Worm (Caenorhabditis elegans): ENCODE results near the gene vamp-8.

vamp-8 gene

DNA sequence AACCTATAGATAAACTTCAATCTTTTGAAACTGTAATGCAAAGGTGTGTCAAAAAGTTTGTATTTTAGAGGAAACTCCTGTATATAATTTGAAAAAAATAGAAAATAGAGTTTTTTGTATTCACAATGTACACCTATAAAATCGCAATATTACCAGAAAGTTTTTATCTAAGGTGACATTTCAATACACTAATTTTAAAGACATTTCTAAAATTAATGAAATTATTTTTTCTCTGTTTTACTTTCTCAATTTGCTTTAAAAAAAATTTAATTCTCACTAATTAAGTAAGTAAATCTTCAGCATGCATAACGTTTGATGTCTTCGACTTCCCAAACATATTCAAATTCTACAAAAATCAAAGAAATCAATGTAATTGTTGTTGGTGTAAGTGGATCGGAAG, 37.4 kb downstream of the vamp-8 start, which contains the start of gene rga-5:
Gene rga-5 (plus strand): TSS at position 301 of the 400 bp plus-strand sequence.
- TF ChIP-seq sem-4 (tag; optimal IDR thresholded peaks at IDR 0.05) (no peak), nhr-10 (tag; optimal IDR thresholded peaks at IDR 0.05) (no peak), nhr-237 (tag; optimal IDR thresholded peaks at IDR 0.05) (no peak), lin-39 (tag; optimal IDR thresholded peaks at IDR 0.05) (no peak), alr-1 (tag; optimal IDR thresholded peaks at IDR 0.05) (no peak), ztf-4 (tag; optimal IDR thresholded peaks at IDR 0.05) (no peak), mbf-1 (tag; optimal IDR thresholded peaks at IDR 0.05) (no peak), F13H6.1 (tag; optimal IDR thresholded peaks at IDR 0.05) (no peak), nhr-129 (tag; optimal IDR thresholded peaks at IDR 0.05) (no peak), C34F6.9 (tag; optimal IDR thresholded peaks at IDR 0.05) (no peak), skn-1 (tag; optimal IDR thresholded peaks at IDR 0.05) (no peak), ZK546.5 (tag; optimal IDR thresholded peaks at IDR 0.05) (no peak), zag-1 (tag; optimal IDR thresholded peaks at IDR 0.05) (no peak)

ce11 chrIV:13826363-13826762, 38.6 kb downstream of the vamp-8 start:
- no peak for TF ChIP-seq nhr-237 (tag; optimal IDR thresholded peaks at IDR 0.05)
- TF ChIP-seq alr-1 (tag; optimal IDR thresholded peaks at IDR 0.05): no peak
- TF ChIP-seq nhr-129 (tag; optimal IDR thresholded peaks at IDR 0.05): peak; percentile 95
- TF ChIP-seq sma-9 (GFP tag; optimal IDR thresholded peaks at IDR 0.05): peak; percentile 67
- TF ChIP-seq sma-9 (tag; optimal IDR thresholded peaks at IDR 0.05): no peak
- TF ChIP-seq unc-62 (GFP tag; optimal IDR thresholded peaks at IDR 0.05): no peak
- TF ChIP-seq ztf-1 (GFP tag; conservative IDR thresholded peaks at IDR 0.05): no peak
- TF ChIP-seq unc-39 (tag; optimal IDR thresholded peaks at IDR 0.05): no peak
- peak; percentile 66 for TF ChIP-seq ztf-4 (tag; optimal IDR thresholded peaks at IDR 0.05)
- TF ChIP-seq ZK546.5 (tag; optimal IDR thresholded peaks at IDR 0.05): no peak
- TF ChIP-seq sma-3 (GFP tag; optimal IDR thresholded peaks at IDR 0.05): no peak
- TF ChIP-seq ama-1 (optimal IDR thresholded peaks at IDR 0.05): no peak
- TF ChIP-seq zag-1 (tag; optimal IDR thresholded peaks at IDR 0.05): no peak
- TF ChIP-seq skn-1 (tag; optimal IDR thresholded peaks at IDR 0.05): no peak
- peak; percentile 91 for TF ChIP-seq F13H6.1 (tag; optimal IDR thresholded peaks at IDR 0.05)
- TF ChIP-seq blmp-1 (tag; optimal IDR thresholded peaks at IDR 0.05; ENCODE audit: insufficient read depth): peak; percentile 52
- no peak for TF ChIP-seq nhr-12 (tag; optimal IDR thresholded peaks at IDR 0.05)
- TF ChIP-seq fos-1 (tag; optimal IDR thresholded peaks at IDR 0.05): peak; percentile 90
- peak; percentile 36 for TF ChIP-seq sem-4 (tag; optimal IDR thresholded peaks at IDR 0.05)
- no peak for TF ChIP-seq lin-39 (tag; optimal IDR thresholded peaks at IDR 0.05)
- TF ChIP-seq dmd-4 (tag; optimal IDR thresholded peaks at IDR 0.05): no peak
- peak; percentile 54 for TF ChIP-seq gmeb-1 (tag; optimal IDR thresholded peaks at IDR 0.05)
- TF ChIP-seq nhr-25 (tag; optimal IDR thresholded peaks at IDR 0.05): no peak
- TF ChIP-seq aly-2 (tag; optimal IDR thresholded peaks at IDR 0.05): no peak
- TF ChIP-seq C34F6.9 (tag; optimal IDR thresholded peaks at IDR 0.05): peak; percentile 52
- peak; percentile 8 to 77 for TF ChIP-seq lsy-2 (tag; optimal IDR thresholded peaks at IDR 0.05)
- TF ChIP-seq ztf-11 (tag; optimal IDR thresholded peaks at IDR 0.05): no peak
- TF ChIP-seq crh-2 (tag; optimal IDR thresholded peaks at IDR 0.05): peak; percentile 65
- no peak for TF ChIP-seq mab-5 (tag; optimal IDR thresholded peaks at IDR 0.05)
- no peak for TF ChIP-seq egl-27 (tag; optimal IDR thresholded peaks at IDR 0.05)
- no peak for TF ChIP-seq ceh-16 (tag; optimal IDR thresholded peaks at IDR 0.05)
- peak; percentile 50 for TF ChIP-seq nhr-6 (tag; optimal IDR thresholded peaks at IDR 0.05)

- TF ChIP-seq ZK546.5 (tag; optimal IDR thresholded peaks at IDR 0.05): no peak
- no peak for TF ChIP-seq zag-1 (tag; optimal IDR thresholded peaks at IDR 0.05)
- no peak for TF ChIP-seq blmp-1 (tag; optimal IDR thresholded peaks at IDR 0.05; ENCODE audit: insufficient read depth)
- no peak for TF ChIP-seq lin-39 (tag; optimal IDR thresholded peaks at IDR 0.05)
- TF ChIP-seq unc-39 (tag; optimal IDR thresholded peaks at IDR 0.05): no peak
- TF ChIP-seq nhr-23 (tag; optimal IDR thresholded peaks at IDR 0.05): no peak
- no peak for TF ChIP-seq nhr-6 (tag; optimal IDR thresholded peaks at IDR 0.05)
- no peak for TF ChIP-seq ceh-16 (tag; optimal IDR thresholded peaks at IDR 0.05)
- no peak for TF ChIP-seq fos-1 (tag; optimal IDR thresholded peaks at IDR 0.05)
- no peak for TF ChIP-seq nhr-21 (tag; optimal IDR thresholded peaks at IDR 0.05)
- no peak for TF ChIP-seq egl-27 (tag; optimal IDR thresholded peaks at IDR 0.05)
- TF ChIP-seq mdl-1 (tag; optimal IDR thresholded peaks at IDR 0.05): no peak
- no peak for TF ChIP-seq ztf-4 (tag; optimal IDR thresholded peaks at IDR 0.05)
- no peak for TF ChIP-seq ztf-11 (tag; optimal IDR thresholded peaks at IDR 0.05)
- TF ChIP-seq lin-13 (GFP tag; optimal IDR thresholded peaks at IDR 0.05): no peak
- no peak for TF ChIP-seq unc-55 (GFP tag; optimal IDR thresholded peaks at IDR 0.05)
- no peak for TF ChIP-seq elt-1 (tag; optimal IDR thresholded peaks at IDR 0.05)
- TF ChIP-seq dmd-4 (tag; optimal IDR thresholded peaks at IDR 0.05): no peak
These were observed 44.1 kb downstream of the vamp-8 start, which contains the start of gene Y45F10D.15 for ce11 chrIV:13820862-13821261. Y45F10D.15 (minus strand) TSS chrIV:13820962.
